Worm (Caenorhabditis elegans) whole organism, mixed stage, embryonic: Measurements from ENCODE around the gene ztf-17.

ENCODE experiments used
- ces-1 ChIP-seq: fragments of 150-350 bp; optimal IDR thresholded peaks from 2 replicates; lab custom pipeline; 2014; ENCODE audit warnings: missing biosample characterization, missing genetic modification reagents, missing genetic modification characterization
- elt-1 ChIP-seq: sonication (generic microtip); optimal IDR thresholded peaks from 2 replicates; lab custom pipeline; 2017; ENCODE audit warnings: missing genetic modification characterization, mild to moderate bottlenecking, missing compliant biosample characterization, antibody characterized with exemption, moderate library complexity, borderline replicate concordance; ENCODE audit not compliant: insufficient read depth
- ham-2 ChIP-seq: fragments of 200-800 bp; sonication (Bioruptor generic); optimal IDR thresholded peaks from 2 replicates; lab custom pipeline; 2018; ENCODE audit warnings: mild to moderate bottlenecking, missing genetic modification characterization, missing compliant biosample characterization
- lin-32 ChIP-seq: fragments of 200-800 bp; sonication (Bioruptor generic); optimal IDR thresholded peaks from 2 replicates; lab custom pipeline; 2018; ENCODE audit warnings: mild to moderate bottlenecking, missing genetic modification characterization, missing compliant biosample characterization
- mab-5 ChIP-seq: fragments of 150-350 bp; optimal IDR thresholded peaks from 2 replicates; lab custom pipeline; 2014; ENCODE audit warnings: missing biosample characterization, missing genetic modification characterization
- nhr-237 ChIP-seq: fragments of 150-350 bp; optimal IDR thresholded peaks from 2 replicates; lab custom pipeline; 2014; ENCODE audit warnings: missing biosample characterization, missing genetic modification characterization
- nhr-76 ChIP-seq: sonication (generic microtip); optimal IDR thresholded peaks from 2 replicates; lab custom pipeline; 2017; ENCODE audit warnings: missing biosample characterization, missing genetic modification characterization
- pha-4 ChIP-seq: fragments of 150-350 bp; optimal IDR thresholded peaks from 2 replicates; lab custom pipeline; 2018; ENCODE audit warnings: missing biosample characterization, missing genetic modification reagents, missing genetic modification characterization
- snpc-4 ChIP-seq: fragments of 150-350 bp; optimal IDR thresholded peaks from 2 replicates; lab custom pipeline; 2014; ENCODE audit warnings: missing biosample characterization, missing genetic modification characterization
- unc-120 ChIP-seq: sonication (generic microtip); optimal IDR thresholded peaks from 2 replicates; lab custom pipeline; 2017; ENCODE audit warnings: missing genetic modification characterization, missing compliant biosample characterization; ENCODE audit not compliant: poor library complexity, severe bottlenecking
- unc-62 ChIP-seq: fragments of 150-350 bp; optimal IDR thresholded peaks from 2 replicates; lab custom pipeline; 2014; ENCODE audit warnings: missing biosample characterization, missing genetic modification reagents, missing genetic modification characterization
- zip-8 ChIP-seq: fragments of 150-350 bp; optimal IDR thresholded peaks from 2 replicates; lab custom pipeline; 2014; ENCODE audit warnings: missing biosample characterization, missing genetic modification characterization

DNA sequence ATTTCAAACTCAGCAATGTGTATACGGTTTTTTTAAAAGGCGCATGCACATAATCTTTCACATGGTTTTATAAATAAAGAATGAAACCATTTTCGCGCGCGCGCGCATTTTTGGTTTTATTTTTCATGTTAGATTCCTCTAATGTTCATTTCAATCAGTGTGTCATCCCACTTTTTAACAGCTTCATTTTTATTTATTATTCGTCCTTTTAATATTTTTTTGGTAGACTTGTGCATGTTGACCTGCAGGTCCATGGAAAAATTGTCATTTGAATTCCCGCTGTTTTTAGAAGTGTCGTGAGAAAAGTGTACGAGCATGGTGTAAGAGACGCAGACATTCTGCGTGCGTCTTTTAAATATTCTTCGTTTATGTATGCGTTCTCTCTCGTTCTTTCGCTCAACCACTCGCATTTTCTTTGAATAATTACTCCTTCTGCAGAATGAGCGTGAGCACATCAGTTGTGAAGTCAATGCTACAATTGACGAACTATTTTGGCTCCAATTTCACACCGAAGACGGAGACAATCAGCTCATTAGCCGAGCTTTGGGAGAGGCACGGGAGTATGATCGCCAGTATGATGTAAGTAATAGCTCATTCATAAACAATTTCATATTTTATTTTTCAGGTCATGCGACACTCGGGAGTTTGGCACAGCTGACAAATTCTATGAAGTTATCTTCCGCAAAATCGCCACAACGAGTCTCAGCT, 9.6 kb downstream of the ztf-17 start, which contains the start of gene lin-5:
- TF ChIP-seq mab-5 (tag; lab: Kevin White, UChicago) (no peak), snpc-4 (tag; lab: Kevin White, UChicago) (no peak), elt-1 (tag; lab: Kevin White, UChicago) (no peak), ham-2 (GFP tag; lab: Kevin White, UChicago) (no peak), nhr-237 (tag; lab: Kevin White, UChicago) (no peak), zip-8 (tag; lab: Kevin White, UChicago) (no peak), unc-120 (tag; lab: Kevin White, UChicago) (peak; percentile 44), unc-62 (peak; percentile 25), ces-1 (GFP tag; lab: Kevin White, UChicago) (peak; percentile 45), pha-4 (tag; lab: Kevin White, UChicago) (no peak), nhr-76 (no peak), lin-32 (GFP tag; lab: Kevin White, UChicago) (no peak)
